Fruit fly (Drosophila melanogaster) whole organism, embryonic: ENCODE data around the gene lin-52.

Experiments
- Asciz ChIP-seq: fragments of 200-800 bp; sonication (Bioruptor generic); optimal IDR thresholded peaks from 2 replicates; lab custom pipeline; 2017; ENCODE audit warnings: missing biosample characterization, mild to moderate bottlenecking, missing genetic modification characterization, missing genetic modification reagents
- CG10147 ChIP-seq: fragments of 200-800 bp; sonication (Bioruptor generic); optimal IDR thresholded peaks from 2 replicates; lab custom pipeline; 2019; ENCODE audit warnings: missing biosample characterization, mild to moderate bottlenecking, missing genetic modification characterization, moderate library complexity
- CG10209 ChIP-seq: fragments of 200-800 bp; sonication (Bioruptor generic); optimal IDR thresholded peaks from 3 replicates; lab custom pipeline; 2017; ENCODE audit warnings: missing biosample characterization, mild to moderate bottlenecking, missing genetic modification characterization, missing genetic modification reagents
- CG10274 ChIP-seq: fragments of 200-800 bp; sonication (Bioruptor generic); optimal IDR thresholded peaks from 3 replicates; lab custom pipeline; 2017; ENCODE audit warnings: missing biosample characterization, mild to moderate bottlenecking, missing genetic modification characterization
- CG11247 ChIP-seq: fragments of 200-800 bp; sonication (Bioruptor generic); IDR thresholded peaks from 2 replicates; pipeline ENCODE4 v1.3.6; 2022; ENCODE audit warnings: missing biosample characterization, missing genetic modification characterization
- CG15073 ChIP-seq: fragments of 200-800 bp; sonication (Bioruptor generic); optimal IDR thresholded peaks from 2 replicates; lab custom pipeline; 2016; ENCODE audit warnings: missing biosample characterization, missing genetic modification characterization
- CG1792 ChIP-seq: fragments of 200-800 bp; sonication (Bioruptor generic); optimal IDR thresholded peaks from 2 replicates; lab custom pipeline; 2016; ENCODE audit warnings: missing biosample characterization, missing genetic modification characterization
- CG2712 ChIP-seq: fragments of 200-800 bp; optimal IDR thresholded peaks from 3 replicates; lab custom pipeline; 2019; ENCODE audit warnings: missing biosample characterization, mild to moderate bottlenecking, missing genetic modification characterization, moderate library complexity
- CG34224 ChIP-seq: fragments of 200-800 bp; sonication (Bioruptor generic); IDR thresholded peaks from 3 replicates; pipeline ENCODE4 v1.3.6; 2022; ENCODE audit warnings: missing biosample characterization, missing genetic modification characterization; ENCODE audit not compliant: partially characterized antibody
- CG4360 ChIP-seq: fragments of 200-800 bp; sonication (Bioruptor generic); IDR thresholded peaks from 2 replicates; pipeline ENCODE4 v1.3.6; 2022; ENCODE audit warnings: missing biosample characterization, missing genetic modification characterization
- CG4404 ChIP-seq: fragments of 200-800 bp; sonication (Bioruptor generic); IDR thresholded peaks from 2 replicates; pipeline ENCODE4 v1.3.6; 2022; ENCODE audit warnings: missing biosample characterization, missing genetic modification characterization
- CG7357 ChIP-seq: fragments of 200-800 bp; sonication (Bioruptor generic); IDR thresholded peaks from 3 replicates; pipeline ENCODE4 v1.3.6; 2022; ENCODE audit warnings: missing biosample characterization, missing genetic modification characterization
- CG7556 ChIP-seq: fragments of 200-800 bp; sonication (Bioruptor generic); optimal IDR thresholded peaks from 2 replicates; lab custom pipeline; 2017; ENCODE audit warnings: missing biosample characterization, mild to moderate bottlenecking, missing genetic modification characterization
- CG9876 ChIP-seq: fragments of 200-800 bp; sonication (Bioruptor generic); optimal IDR thresholded peaks from 2 replicates; lab custom pipeline; 2016; ENCODE audit warnings: missing biosample characterization, missing genetic modification characterization
- CHES-1-like ChIP-seq: fragments of 200-800 bp; sonication (Bioruptor generic); optimal IDR thresholded peaks from 2 replicates; lab custom pipeline; 2016; ENCODE audit warnings: missing biosample characterization, missing genetic modification characterization
- Fer2 ChIP-seq: fragments of 200-800 bp; sonication (Bioruptor generic); optimal IDR thresholded peaks from 2 replicates; lab custom pipeline; 2018; ENCODE audit warnings: missing biosample characterization, mild to moderate bottlenecking, missing genetic modification characterization, moderate library complexity
- HLH54F ChIP-seq: fragments of 200-800 bp; sonication (Bioruptor generic); optimal IDR thresholded peaks from 3 replicates; lab custom pipeline; 2016; ENCODE audit warnings: missing biosample characterization, missing genetic modification characterization
- Hand ChIP-seq: fragments of 200-800 bp; sonication (Bioruptor generic); optimal IDR thresholded peaks from 2 replicates; lab custom pipeline; 2017; ENCODE audit warnings: mild to moderate bottlenecking, missing biosample characterization, missing genetic modification reagents, missing genetic modification characterization
- Hey ChIP-seq: fragments of 200-800 bp; sonication (Bioruptor generic); optimal IDR thresholded peaks from 3 replicates; lab custom pipeline; 2018; ENCODE audit warnings: missing biosample characterization, mild to moderate bottlenecking, missing genetic modification characterization
- Jarid2 ChIP-seq: fragments of 200-800 bp; sonication (Bioruptor generic); optimal IDR thresholded peaks from 3 replicates; lab custom pipeline; 2017; ENCODE audit warnings: mild to moderate bottlenecking, missing biosample characterization, missing genetic modification reagents, missing genetic modification characterization
- Mes4 ChIP-seq: fragments of 200-800 bp; sonication (Bioruptor generic); optimal IDR thresholded peaks from 2 replicates; lab custom pipeline; 2016; ENCODE audit warnings: missing biosample characterization, missing genetic modification characterization
- Mrtf ChIP-seq: fragments of 200-800 bp; sonication (Bioruptor generic); IDR thresholded peaks from 3 replicates; pipeline ENCODE4 v1.3.6; 2022; ENCODE audit warnings: missing biosample characterization, missing genetic modification characterization
- NFAT ChIP-seq: fragments of 200-800 bp; sonication (Bioruptor generic); IDR thresholded peaks from 2 replicates; pipeline ENCODE4 v1.3.6; 2022; ENCODE audit warnings: missing biosample characterization, missing genetic modification characterization
- Neu2 ChIP-seq: fragments of 200-800 bp; sonication (Bioruptor generic); optimal IDR thresholded peaks from 3 replicates; lab custom pipeline; 2016; ENCODE audit warnings: missing biosample characterization, missing genetic modification characterization, borderline replicate concordance
- Sox102F ChIP-seq: fragments of 200-800 bp; sonication (Bioruptor generic); optimal IDR thresholded peaks from 2 replicates; lab custom pipeline; 2018; ENCODE audit warnings: missing biosample characterization, mild to moderate bottlenecking, missing genetic modification characterization, moderate library complexity
- Sry-β ChIP-seq: fragments of 200-800 bp; sonication (Bioruptor generic); optimal IDR thresholded peaks from 2 replicates; lab custom pipeline; 2018; ENCODE audit warnings: missing biosample characterization, mild to moderate bottlenecking, missing genetic modification characterization, moderate library complexity
- al ChIP-seq: fragments of 200-800 bp; sonication (Bioruptor generic); IDR thresholded peaks from 2 replicates; pipeline ENCODE4 v1.3.6; 2022; ENCODE audit warnings: missing biosample characterization, missing genetic modification characterization
- bsh ChIP-seq, 2 experiments: fragments of 200-800 bp; sonication (Bioruptor generic); optimal IDR thresholded peaks; 2 replicates each; lab custom pipeline; 2017 to 2018; ENCODE audit warnings: mild to moderate bottlenecking in 2 of 2, missing biosample characterization in 2 of 2, missing genetic modification characterization in 2 of 2, moderate library complexity in 1 of 2
- cato ChIP-seq: fragments of 200-800 bp; sonication (Bioruptor generic); optimal IDR thresholded peaks from 2 replicates; lab custom pipeline; 2016; ENCODE audit warnings: missing biosample characterization, missing genetic modification characterization, borderline replicate concordance
- da ChIP-seq: fragments of 200-800 bp; sonication (Bioruptor generic); optimal IDR thresholded peaks from 2 replicates; lab custom pipeline; 2016; ENCODE audit warnings: missing biosample characterization, missing genetic modification characterization
- dmrt99B ChIP-seq: fragments of 200-800 bp; sonication (Bioruptor generic); optimal IDR thresholded peaks from 2 replicates; lab custom pipeline; 2018; ENCODE audit warnings: missing biosample characterization, mild to moderate bottlenecking, missing genetic modification characterization, moderate library complexity
- dysf ChIP-seq: fragments of 200-800 bp; sonication (Bioruptor generic); IDR thresholded peaks from 3 replicates; pipeline ENCODE4 v1.3.6; 2022; ENCODE audit warnings: missing biosample characterization, missing genetic modification characterization
- gcm ChIP-seq: fragments of 200-800 bp; sonication (Bioruptor generic); optimal IDR thresholded peaks from 2 replicates; lab custom pipeline; 2019; ENCODE audit warnings: missing biosample characterization, mild to moderate bottlenecking, missing genetic modification characterization, moderate library complexity
- her ChIP-seq: fragments of 200-800 bp; sonication (Bioruptor generic); optimal IDR thresholded peaks from 2 replicates; lab custom pipeline; 2016; ENCODE audit warnings: missing biosample characterization, missing genetic modification characterization
- ind ChIP-seq: fragments of 200-800 bp; sonication (Bioruptor generic); optimal IDR thresholded peaks from 3 replicates; lab custom pipeline; 2016; ENCODE audit warnings: missing biosample characterization, missing genetic modification characterization
- ken ChIP-seq: fragments of 200-800 bp; sonication (Bioruptor generic); IDR thresholded peaks from 3 replicates; pipeline ENCODE4 v1.3.6; 2022; ENCODE audit warnings: missing biosample characterization, missing genetic modification characterization
- lbe ChIP-seq: fragments of 200-800 bp; sonication (Bioruptor generic); optimal IDR thresholded peaks from 2 replicates; lab custom pipeline; 2016; ENCODE audit warnings: missing biosample characterization, mild to moderate bottlenecking, missing genetic modification characterization
- nerfin-1 ChIP-seq: fragments of 200-800 bp; sonication (Bioruptor generic); optimal IDR thresholded peaks from 3 replicates; lab custom pipeline; 2019; ENCODE audit warnings: missing biosample characterization, mild to moderate bottlenecking, missing genetic modification characterization, moderate library complexity
- pita ChIP-seq: fragments of 200-800 bp; sonication (Bioruptor generic); optimal IDR thresholded peaks from 2 replicates; lab custom pipeline; 2017; ENCODE audit warnings: missing biosample characterization, mild to moderate bottlenecking, missing genetic modification characterization
- pros ChIP-seq: fragments of 200-800 bp; sonication (Bioruptor generic); optimal IDR thresholded peaks from 3 replicates; lab custom pipeline; 2019; ENCODE audit warnings: missing biosample characterization, mild to moderate bottlenecking, missing genetic modification characterization, moderate library complexity
- run ChIP-seq: fragments of 200-800 bp; sonication (Bioruptor generic); optimal IDR thresholded peaks from 3 replicates; lab custom pipeline; 2018; ENCODE audit warnings: missing biosample characterization, mild to moderate bottlenecking, missing genetic modification characterization
- sc ChIP-seq, 3 experiments: fragments of >200 bp in 2 of 3; fragments of 200-800 bp in 1 of 3; sonication (Bioruptor generic) in 1 of 3; optimal IDR thresholded peaks; 2 replicates in 2 of 3; 3 replicates in 1 of 3; lab custom pipeline; 2017; ENCODE audit warnings: mild to moderate bottlenecking in 1 of 3, missing biosample characterization in 1 of 3, missing genetic modification characterization in 1 of 3, missing genetic modification reagents in 1 of 3
- slou ChIP-seq: fragments of 200-800 bp; sonication (Bioruptor generic); optimal IDR thresholded peaks from 3 replicates; lab custom pipeline; 2016; ENCODE audit warnings: missing biosample characterization, missing genetic modification characterization
- so ChIP-seq: fragments of 200-800 bp; sonication (Bioruptor generic); IDR thresholded peaks from 3 replicates; pipeline ENCODE4 v1.3.6; 2022; ENCODE audit warnings: missing biosample characterization, missing genetic modification characterization
- sr ChIP-seq: fragments of 200-800 bp; sonication (Bioruptor generic); IDR thresholded peaks from 3 replicates; pipeline ENCODE4 v1.3.6; 2022; ENCODE audit warnings: missing biosample characterization, missing genetic modification characterization
- stwl ChIP-seq: fragments of 200-800 bp; sonication (Bioruptor generic); optimal IDR thresholded peaks from 3 replicates; lab custom pipeline; 2018; ENCODE audit warnings: missing biosample characterization, mild to moderate bottlenecking, missing genetic modification characterization, moderate library complexity
- tin ChIP-seq: fragments of 200-800 bp; sonication (Bioruptor generic); optimal IDR thresholded peaks from 3 replicates; lab custom pipeline; 2016; ENCODE audit warnings: missing biosample characterization, missing genetic modification characterization
- unc-4 ChIP-seq: fragments of 200-800 bp; sonication (Bioruptor generic); IDR thresholded peaks from 2 replicates; pipeline ENCODE4 v1.3.6; 2022; ENCODE audit warnings: missing biosample characterization, missing genetic modification characterization; ENCODE audit not compliant: partially characterized antibody
- vvl ChIP-seq: fragments of 200-800 bp; sonication (Bioruptor generic); IDR thresholded peaks from 2 replicates; pipeline ENCODE4 v1.3.6; 2022; ENCODE audit warnings: missing biosample characterization, missing genetic modification characterization
- yki ChIP-seq: fragments of >200 bp; optimal IDR thresholded peaks from 3 replicates; lab custom pipeline; 2018

Gene lin-52

DNA sequence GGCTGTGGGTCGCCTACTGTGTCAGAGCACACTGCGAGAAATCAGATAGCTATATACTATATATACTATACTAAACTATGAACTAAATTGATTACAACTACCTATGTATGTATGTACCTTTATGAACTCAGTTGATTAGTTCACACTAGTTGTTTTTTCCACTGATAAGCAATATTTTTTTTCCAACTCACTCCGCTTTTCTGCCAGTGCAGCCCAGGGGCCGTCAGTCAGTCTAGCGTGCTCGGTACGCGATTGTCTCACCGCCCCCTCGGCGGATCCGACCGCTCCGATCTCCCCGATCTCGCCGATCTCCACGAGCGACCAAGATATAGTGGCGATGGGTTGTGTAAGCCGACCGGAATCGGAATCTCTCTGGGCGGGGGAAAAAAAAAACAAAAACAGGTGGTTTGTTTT, 48.9 kb downstream of the lin-52 start (continued):
- TF ChIP-seq nerfin-1 (tag; lab: Kevin White, UChicago) (peak; percentile 62), CG7556 (peak; percentile 81), CG2712 (tag; lab: Kevin White, UChicago) (peak; percentile 84), Hey (peak; percentile 14), CG11247 (GFP tag; lab: Robert Waterston, UW) (peak; percentile 92), HLH54F (GFP tag; lab: Kevin White, UChicago) (peak; percentile 43), Asciz (peak; percentile 79), CG15073 (GFP tag; lab: Kevin White, UChicago) (no peak), sr (GFP tag; lab: Robert Waterston, UW) (peak; percentile 70; the same call in 2 of the 3 replicates), Mes4 (GFP tag; lab: Kevin White, UChicago) (no peak), CHES-1-like (GFP tag; lab: Kevin White, UChicago) (peak; percentile 27), CG4360 (peak; percentile 59; the same call in 1 of the 2 replicates), tin (GFP tag; lab: Kevin White, UChicago) (peak; percentile 77), CG10147 (peak; percentile 89), Sry-β (GFP tag; lab: Kevin White, UChicago) (no peak), CG4404 (GFP tag; lab: Robert Waterston, UW) (peak; percentile 83), cato (GFP tag; lab: Kevin White, UChicago) (peak; percentile 48), dysf (GFP tag; lab: Robert Waterston, UW) (peak; percentile 96), CG9876 (peak; percentile 21), Fer2 (tag; lab: Kevin White, UChicago) (peak; percentile 47), yki (no peak), CG1792 (GFP tag; lab: Kevin White, UChicago) (peak; percentile 42), so (peak; percentile 92), CG7357 (GFP tag; lab: Robert Waterston, UW) (peak; percentile 86), da (GFP tag; lab: Kevin White, UChicago) (no peak), Mrtf (GFP tag; lab: Robert Waterston, UW) (peak; percentile 86), Jarid2 (GFP tag; lab: Kevin White, UChicago) (peak; percentile 64), stwl (tag; lab: Kevin White, UChicago) (no peak), ind (GFP tag; lab: Kevin White, UChicago) (peak; percentile 84), pros (GFP tag; lab: Kevin White, UChicago) (no peak), NFAT (GFP tag; lab: Robert Waterston, UW) (peak; percentile 89), pita (GFP tag; lab: Kevin White, UChicago) (no peak), Hand (peak; percentile 54), dmrt99B (peak; percentile 89), Sox102F (GFP tag; lab: Kevin White, UChicago) (peak; percentile 88), Neu2 (GFP tag; lab: Kevin White, UChicago) (no peak), CG10209 (GFP tag; lab: Kevin White, UChicago) (peak; percentile 77), al (GFP tag; lab: Robert Waterston, UW) (peak; percentile 93), gcm (GFP tag; lab: Kevin White, UChicago) (peak; percentile 64), her (peak; percentile 38), CG34224 (GFP tag; lab: Robert Waterston, UW) (no peak), sc (optimal IDR thresholded peaks at IDR 0.05; lab: Kevin White, UChicago) (no peak), sc (GFP tag; optimal IDR thresholded peaks at IDR 0.05; lab: Kevin White, UChicago) (no peak), slou (GFP tag; lab: Kevin White, UChicago) (peak; percentile 35), bsh (GFP tag; optimal IDR thresholded peaks at IDR 0.05; lab: Kevin White, UChicago) (peak in 1 of 2 experiments; percentile 61), run (tag; lab: Kevin White, UChicago) (peak; percentile 74), CG10274 (peak; percentile 62), unc-4 (GFP tag; lab: Robert Waterston, UW) (no peak), lbe (GFP tag; lab: Kevin White, UChicago) (no peak), vvl (GFP tag; lab: Robert Waterston, UW) (peak; percentile 94), ken (GFP tag; lab: Robert Waterston, UW) (peak; percentile 82)
